Worm (Caenorhabditis elegans) whole organism, L4 larva: ENCODE data around the gene Y41E3.1.

Source experiments
- F49E8.2 ChIP-seq: sonication (generic microtip); optimal IDR thresholded peaks from 2 replicates; lab custom pipeline; 2016; ENCODE audit warnings: missing compliant biosample characterization, mild to moderate bottlenecking, missing genetic modification characterization, borderline replicate concordance
- Y75B8A.6 ChIP-seq: fragments of 200-800 bp; sonication (Bioruptor generic); IDR thresholded peaks from 2 replicates; pipeline ENCODE4 v1.3.6; 2022; ENCODE audit warnings: missing genetic modification reagents, missing genetic modification characterization, missing compliant biosample characterization
- attf-4 ChIP-seq: sonication (generic microtip); optimal IDR thresholded peaks from 3 replicates; lab custom pipeline; 2017; ENCODE audit warnings: missing biosample characterization, missing genetic modification characterization
- egl-27 ChIP-seq: sonication (generic microtip); optimal IDR thresholded peaks from 3 replicates; lab custom pipeline; 2017; ENCODE audit warnings: missing biosample characterization, missing genetic modification reagents, missing genetic modification characterization
- jun-1 ChIP-seq: fragments of 150-350 bp; optimal IDR thresholded peaks from 2 replicates; lab custom pipeline; 2014; ENCODE audit warnings: missing biosample characterization, missing genetic modification reagents, missing genetic modification characterization
- nhr-11 ChIP-seq: fragments of 150-350 bp; optimal IDR thresholded peaks from 2 replicates; lab custom pipeline; 2014; ENCODE audit warnings: missing biosample characterization, missing genetic modification characterization
- nhr-28 ChIP-seq: fragments of 150-350 bp; optimal IDR thresholded peaks from 2 replicates; lab custom pipeline; 2014; ENCODE audit warnings: missing biosample characterization, missing genetic modification characterization
- nhr-76 ChIP-seq: fragments of 150-350 bp; optimal IDR thresholded peaks from 2 replicates; lab custom pipeline; 2014; ENCODE audit warnings: missing biosample characterization, missing genetic modification characterization
- pha-4 ChIP-seq, 2 experiments: fragments of 150-350 bp in 1 of 2; fragments of 200-800 bp in 1 of 2; sonication (Bioruptor generic) in 1 of 2; IDR thresholded peaks in 1 of 2; optimal IDR thresholded peaks in 1 of 2; 2 replicates each; pipeline versions ENCODE4 v1.3.6 to Lab custom; 2014 to 2022; ENCODE audit warnings: missing genetic modification characterization in 2 of 2, missing genetic modification reagents in 2 of 2, missing biosample characterization in 1 of 2, missing compliant biosample characterization in 1 of 2
- pqm-1 ChIP-seq: sonication (generic microtip); optimal IDR thresholded peaks from 2 replicates; lab custom pipeline; 2017; ENCODE audit warnings: missing biosample characterization, missing genetic modification characterization
- unc-62 ChIP-seq, 3 experiments: fragments of 150-350 bp in 1 of 3; sonication (generic microtip); optimal IDR thresholded peaks in 2 of 3; peaks in 1 of 3; 1 replicate in 1 of 3; 2 replicates in 2 of 3; lab custom pipeline; 2014 to 2017; ENCODE audit warnings: missing biosample characterization in 3 of 3, missing genetic modification characterization in 3 of 3, missing genetic modification reagents in 3 of 3, missing genotype in 1 of 3
- ztf-11 ChIP-seq: fragments of 150-350 bp; optimal IDR thresholded peaks from 2 replicates; lab custom pipeline; 2014; ENCODE audit warnings: missing biosample characterization, missing genetic modification characterization

DNA sequence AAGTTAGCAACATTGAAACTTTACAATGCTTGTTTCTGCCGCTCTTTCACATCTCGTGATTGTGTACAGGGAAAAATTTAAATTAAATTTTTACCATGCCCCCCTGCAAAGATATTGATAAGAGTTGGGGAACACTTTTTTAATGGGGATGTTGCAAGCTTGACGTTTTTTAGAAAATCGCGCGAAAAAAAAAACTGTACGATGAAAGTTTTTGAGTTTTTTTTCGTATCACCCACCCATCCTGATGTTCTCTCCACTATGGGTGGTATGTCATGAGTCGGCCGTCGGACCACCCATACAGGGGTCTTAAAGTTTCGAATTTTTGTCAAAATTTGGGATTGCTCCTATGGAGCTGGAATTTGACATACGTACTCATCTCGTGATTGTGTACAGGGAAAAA, 9.6 kb downstream of the Y41E3.1 start:
- TF ChIP-seq jun-1 (tag; lab: Kevin White, UChicago) (no peak), pha-4 (GFP tag; IDR thresholded peaks at IDR 0.05; lab: Robert Waterston, UW) (no peak), pha-4 (tag; optimal IDR thresholded peaks at IDR 0.05; lab: Kevin White, UChicago) (no peak), nhr-11 (tag; lab: Kevin White, UChicago) (no peak), unc-62 (GFP tag; optimal IDR thresholded peaks at IDR 0.05 in 1 of 2; lab: Kevin White, UChicago) (no peak), unc-62 (tag; optimal IDR thresholded peaks at IDR 0.05; lab: Kevin White, UChicago) (no peak), F49E8.2 (tag; lab: Kevin White, UChicago) (no peak), ztf-11 (no peak), attf-4 (tag; lab: Kevin White, UChicago) (no peak), Y75B8A.6 (no peak), nhr-28 (tag; lab: Kevin White, UChicago) (no peak), egl-27 (tag; lab: Kevin White, UChicago) (no peak), pqm-1 (tag; lab: Kevin White, UChicago) (no peak), nhr-76 (no peak)
